Worm (Caenorhabditis elegans) whole organism, young adult: ENCODE measurements around the gene ngn-1.

Experiments
- B0261.1 ChIP-seq: sonication (generic microtip); optimal IDR thresholded peaks from 2 replicates; lab custom pipeline; 2016; ENCODE audit warnings: mild to moderate bottlenecking, missing genetic modification characterization, moderate library complexity, missing compliant biosample characterization
- B0336.3 ChIP-seq: fragments of 200-800 bp; sonication (Bioruptor generic); IDR thresholded peaks from 2 replicates; pipeline ENCODE4 v1.3.6; 2022; ENCODE audit warnings: missing genetic modification characterization, missing compliant biosample characterization
- C06A6.2 ChIP-seq: fragments of 200-800 bp; sonication (Bioruptor generic); conservative IDR thresholded peaks from 2 replicates; pipeline ENCODE4 v1.3.6; 2022; ENCODE audit warnings: missing genetic modification characterization, missing compliant biosample characterization
- F10E7.11 ChIP-seq: sonication (generic microtip); optimal IDR thresholded peaks from 2 replicates; lab custom pipeline; 2017; ENCODE audit warnings: mild to moderate bottlenecking, missing genetic modification characterization, moderate library complexity, missing compliant biosample characterization
- F23B12.7 ChIP-seq: sonication (generic microtip); optimal IDR thresholded peaks from 2 replicates; lab custom pipeline; 2017; ENCODE audit warnings: missing genetic modification characterization, mild to moderate bottlenecking, missing compliant biosample characterization, antibody characterized with exemption, moderate library complexity; ENCODE audit not compliant: insufficient read depth
- F39B2.1 ChIP-seq: fragments of 200-800 bp; sonication (Bioruptor generic); IDR thresholded peaks from 2 replicates; pipeline ENCODE4 v1.3.6; 2022; ENCODE audit warnings: missing genetic modification reagents, missing genetic modification characterization, missing compliant biosample characterization
- F52B5.7 ChIP-seq: sonication (generic microtip); optimal IDR thresholded peaks from 2 replicates; lab custom pipeline; 2016; ENCODE audit warnings: mild to moderate bottlenecking, missing genetic modification characterization, missing compliant biosample characterization
- K11D2.4 ChIP-seq: fragments of 200-800 bp; sonication (Bioruptor generic); IDR thresholded peaks from 2 replicates; pipeline ENCODE4 v1.3.6; 2022; ENCODE audit warnings: missing genetic modification reagents, missing genetic modification characterization, missing compliant biosample characterization
- Y53G8AR.9 ChIP-seq: fragments of 200-800 bp; sonication (Bioruptor generic); conservative IDR thresholded peaks from 2 replicates; pipeline ENCODE4 v1.3.6; 2022; ENCODE audit warnings: missing genetic modification reagents, missing genetic modification characterization, missing compliant biosample characterization
- Y67H2A.10 ChIP-seq: fragments of 200-800 bp; sonication (Bioruptor generic); conservative IDR thresholded peaks from 2 replicates; pipeline ENCODE4 v1.3.6; 2022; ENCODE audit warnings: missing genetic modification reagents, missing genetic modification characterization, missing compliant biosample characterization
- Y79H2A.3 ChIP-seq: fragments of 200-800 bp; sonication (Bioruptor generic); conservative IDR thresholded peaks from 2 replicates; pipeline ENCODE4 v1.3.6; 2022; ENCODE audit warnings: missing genetic modification reagents, missing genetic modification characterization, missing compliant biosample characterization
- Y95B8A.8 ChIP-seq: fragments of 200-800 bp; sonication (Bioruptor generic); IDR thresholded peaks from 2 replicates; pipeline ENCODE4 v1.3.6; 2022; ENCODE audit warnings: missing genetic modification reagents, missing genetic modification characterization, missing compliant biosample characterization
- ama-1 ChIP-seq, 3 experiments: fragments of 150-350 bp in 1 of 3; sonication (generic microtip) in 2 of 3; optimal IDR thresholded peaks; 2 replicates each; lab custom pipeline; 2014 to 2018; ENCODE audit warnings: missing biosample characterization in 2 of 3, missing genetic modification characterization in 2 of 3, missing genetic modification reagents in 2 of 3
- ccch-3 ChIP-seq: fragments of 200-800 bp; sonication (Bioruptor generic); optimal IDR thresholded peaks from 2 replicates; lab custom pipeline; 2018; ENCODE audit warnings: mild to moderate bottlenecking, missing genetic modification characterization, missing compliant biosample characterization
- ceh-100 ChIP-seq: fragments of 200-800 bp; sonication (Bioruptor generic); IDR thresholded peaks from 2 replicates; pipeline ENCODE4 v1.3.6; 2022; ENCODE audit warnings: missing genetic modification reagents, missing genetic modification characterization, missing compliant biosample characterization
- ceh-58 ChIP-seq: fragments of 200-800 bp; sonication (Bioruptor generic); IDR thresholded peaks from 2 replicates; pipeline ENCODE4 v1.3.6; 2022; ENCODE audit warnings: missing genetic modification characterization, missing compliant biosample characterization
- ceh-79 ChIP-seq: sonication (generic microtip); optimal IDR thresholded peaks from 2 replicates; lab custom pipeline; 2017; ENCODE audit warnings: mild to moderate bottlenecking, missing genetic modification characterization, missing compliant biosample characterization
- ceh-91 ChIP-seq: fragments of 200-800 bp; sonication (Bioruptor generic); IDR thresholded peaks from 2 replicates; pipeline ENCODE4 v1.3.6; 2022; ENCODE audit warnings: missing genetic modification reagents, missing genetic modification characterization, missing compliant biosample characterization
- efl-1 ChIP-seq: fragments of 150-350 bp; optimal IDR thresholded peaks from 2 replicates; lab custom pipeline; 2014; ENCODE audit warnings: missing biosample characterization, missing genetic modification reagents, missing genetic modification characterization
- ekl-4 ChIP-seq: fragments of 200-800 bp; sonication (Bioruptor generic); IDR thresholded peaks from 2 replicates; pipeline ENCODE4 v1.3.6; 2022; ENCODE audit warnings: missing genetic modification reagents, missing genetic modification characterization, missing compliant biosample characterization
- ets-4 ChIP-seq: fragments of 200-800 bp; sonication (Bioruptor generic); optimal IDR thresholded peaks from 2 replicates; lab custom pipeline; 2018; ENCODE audit warnings: mild to moderate bottlenecking, missing genetic modification characterization, missing compliant biosample characterization
- fkh-3 ChIP-seq: sonication (generic microtip); optimal IDR thresholded peaks from 2 replicates; lab custom pipeline; 2016; ENCODE audit warnings: mild to moderate bottlenecking, missing genetic modification characterization, missing compliant biosample characterization
- hmg-1.2 ChIP-seq: fragments of 200-800 bp; sonication (Bioruptor generic); IDR thresholded peaks from 2 replicates; pipeline ENCODE4 v1.3.6; 2022; ENCODE audit warnings: missing genetic modification reagents, missing genetic modification characterization, missing compliant biosample characterization
- hsf-1 ChIP-seq: fragments of 200-800 bp; sonication (Bioruptor generic); IDR thresholded peaks from 2 replicates; pipeline ENCODE4 v1.3.6; 2022; ENCODE audit warnings: missing genetic modification reagents, missing genetic modification characterization, missing compliant biosample characterization
- lin-26 ChIP-seq: fragments of 200-800 bp; sonication (Bioruptor generic); IDR thresholded peaks from 2 replicates; pipeline ENCODE4 v1.3.6; 2022; ENCODE audit warnings: missing genetic modification reagents, missing genetic modification characterization, missing compliant biosample characterization
- lin-35 ChIP-seq, 3 experiments: fragments of 150-350 bp in 2 of 3; sonication (generic microtip) in 1 of 3; optimal IDR thresholded peaks; 2 replicates each; lab custom pipeline; 2014 to 2018; ENCODE audit warnings: missing biosample characterization in 3 of 3, missing genetic modification characterization in 3 of 3, missing genetic modification reagents in 3 of 3
- lir-1 ChIP-seq: fragments of 200-800 bp; sonication (Bioruptor generic); conservative IDR thresholded peaks from 2 replicates; pipeline ENCODE4 v1.3.6; 2022; ENCODE audit warnings: missing genetic modification reagents, missing genetic modification characterization, missing compliant biosample characterization
- lsy-27 ChIP-seq: sonication (generic microtip); optimal IDR thresholded peaks from 2 replicates; lab custom pipeline; 2017; ENCODE audit warnings: missing genetic modification characterization, mild to moderate bottlenecking, missing compliant biosample characterization, antibody characterized with exemption, missing genotype, borderline replicate concordance; ENCODE audit not compliant: insufficient read depth
- madf-10 ChIP-seq: sonication (generic microtip); optimal IDR thresholded peaks from 2 replicates; lab custom pipeline; 2016; ENCODE audit warnings: mild to moderate bottlenecking, missing genetic modification characterization, missing compliant biosample characterization
- madf-8 ChIP-seq: fragments of 200-800 bp; sonication (Bioruptor generic); conservative IDR thresholded peaks from 2 replicates; pipeline ENCODE4 v1.3.6; 2022; ENCODE audit warnings: missing genetic modification reagents, missing genetic modification characterization, missing compliant biosample characterization
- mel-28 ChIP-seq: sonication (generic microtip); optimal IDR thresholded peaks from 2 replicates; lab custom pipeline; 2016; ENCODE audit warnings: borderline replicate concordance, mild to moderate bottlenecking, missing genetic modification characterization, missing compliant biosample characterization
- nfyb-1 ChIP-seq: fragments of 200-800 bp; sonication (Bioruptor generic); IDR thresholded peaks from 2 replicates; pipeline ENCODE4 v1.3.6; 2022; ENCODE audit warnings: missing genetic modification reagents, missing genetic modification characterization, missing compliant biosample characterization
- nhr-120 ChIP-seq: fragments of 200-800 bp; sonication (Bioruptor generic); IDR thresholded peaks from 2 replicates; pipeline ENCODE4 v1.3.6; 2022; ENCODE audit warnings: missing genetic modification characterization, missing compliant biosample characterization
- nhr-27 ChIP-seq: fragments of 200-800 bp; sonication (Bioruptor generic); optimal IDR thresholded peaks from 2 replicates; lab custom pipeline; 2018; ENCODE audit warnings: mild to moderate bottlenecking, missing genetic modification characterization, moderate library complexity, missing compliant biosample characterization
- rec-8 ChIP-seq, 2 experiments: sonication (generic microtip); optimal IDR thresholded peaks; 2 replicates each; lab custom pipeline; 2016; ENCODE audit warnings: mild to moderate bottlenecking in 2 of 2, missing genetic modification characterization in 2 of 2, missing genetic modification reagents in 2 of 2, missing genotype in 2 of 2, missing biosample characterization in 1 of 2, missing compliant biosample characterization in 1 of 2, moderate library complexity in 1 of 2
- repo-1 ChIP-seq: sonication (generic microtip); optimal IDR thresholded peaks from 2 replicates; lab custom pipeline; 2017; ENCODE audit warnings: mild to moderate bottlenecking, missing genetic modification characterization, missing compliant biosample characterization
- sdz-38 ChIP-seq: sonication (generic microtip); optimal IDR thresholded peaks from 2 replicates; lab custom pipeline; 2016; ENCODE audit warnings: missing genotype, missing genetic modification characterization, missing compliant biosample characterization
- snpc-1.3 ChIP-seq: sonication (generic microtip); optimal IDR thresholded peaks from 2 replicates; lab custom pipeline; 2017; ENCODE audit warnings: missing genetic modification characterization, mild to moderate bottlenecking, missing compliant biosample characterization, antibody characterized with exemption, moderate library complexity, missing genotype, missing genetic modification reagents; ENCODE audit not compliant: insufficient read depth
- snpc-4 ChIP-seq, 5 experiments: fragments of 150-350 bp in 1 of 5; sonication (generic microtip) in 4 of 5; optimal IDR thresholded peaks; 2 replicates each; lab custom pipeline; 2014 to 2018; ENCODE audit warnings: missing genetic modification characterization in 5 of 5, missing biosample characterization in 3 of 5, antibody characterized with exemption in 2 of 5, mild to moderate bottlenecking in 2 of 5, missing compliant biosample characterization in 2 of 5, missing genotype in 2 of 5, moderate library complexity in 2 of 5, missing genetic modification reagents in 1 of 5
- somi-1 ChIP-seq: fragments of 200-800 bp; sonication (Bioruptor generic); optimal IDR thresholded peaks from 2 replicates; lab custom pipeline; 2018; ENCODE audit warnings: mild to moderate bottlenecking, missing genetic modification characterization, missing compliant biosample characterization
- sptf-2 ChIP-seq: fragments of 200-800 bp; sonication (Bioruptor generic); optimal IDR thresholded peaks from 2 replicates; lab custom pipeline; 2018; ENCODE audit warnings: mild to moderate bottlenecking, missing genetic modification characterization, missing compliant biosample characterization
- xnd-1 ChIP-seq: sonication (generic microtip); optimal IDR thresholded peaks from 2 replicates; lab custom pipeline; 2016; ENCODE audit warnings: missing genotype, missing genetic modification reagents, missing genetic modification characterization, missing compliant biosample characterization
- ztf-22 ChIP-seq: fragments of 200-800 bp; sonication (Bioruptor generic); optimal IDR thresholded peaks from 2 replicates; lab custom pipeline; 2018; ENCODE audit warnings: mild to moderate bottlenecking, missing genetic modification characterization, moderate library complexity, missing compliant biosample characterization
- ztf-3 ChIP-seq: fragments of 200-800 bp; sonication (Bioruptor generic); optimal IDR thresholded peaks from 2 replicates; lab custom pipeline; 2018; ENCODE audit warnings: mild to moderate bottlenecking, missing genetic modification characterization, missing compliant biosample characterization

The ngn-1 gene

DNA sequence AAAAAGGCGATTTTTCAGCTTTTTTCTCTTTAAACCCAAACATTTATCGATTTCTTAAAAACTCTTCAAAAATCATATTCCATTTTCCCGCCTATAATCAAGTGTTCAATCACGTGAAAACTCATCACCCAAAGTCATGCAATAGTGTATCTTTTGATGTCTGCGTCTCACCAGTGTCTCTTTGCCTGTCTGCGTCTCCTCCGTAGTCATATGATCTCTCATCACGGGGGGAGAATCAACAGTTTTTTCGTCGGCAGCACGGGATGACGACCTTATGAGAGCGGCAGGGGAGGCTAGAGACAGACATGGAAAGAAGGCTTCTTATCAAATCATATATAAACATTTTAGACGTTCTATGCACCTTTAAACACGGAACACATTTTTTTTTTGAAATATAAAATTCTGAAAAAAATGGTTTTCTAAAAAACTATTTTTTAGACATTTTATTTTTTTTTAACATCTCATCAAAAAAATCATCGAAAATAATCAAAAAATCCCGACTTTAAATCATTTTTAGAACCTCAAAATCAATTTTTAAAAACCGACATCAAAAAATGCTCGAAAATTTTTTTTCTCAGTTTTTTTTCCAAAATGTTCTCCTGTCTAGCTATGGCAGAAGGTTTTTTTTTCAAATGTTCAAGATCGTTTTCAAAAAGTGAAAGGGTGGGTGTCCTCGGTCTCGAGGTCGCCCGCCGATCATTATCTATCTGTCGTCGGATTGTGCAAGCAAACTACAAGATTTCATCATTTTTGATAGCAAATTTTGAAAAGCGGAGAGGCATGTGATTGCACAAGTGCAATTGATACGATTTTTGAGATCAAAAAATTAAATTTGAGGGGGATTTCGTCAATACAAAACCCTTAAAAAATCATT lies 25.8 kb downstream of the ngn-1 start (continued):
- TF ChIP-seq F10E7.11 (tag; lab: Kevin White, UChicago): peak; percentile 91
- TF ChIP-seq ccch-3 (GFP tag; lab: Kevin White, UChicago): no peak
- peak; percentile 96 for TF ChIP-seq lir-1 (GFP tag; lab: Robert Waterston, UW)
- TF ChIP-seq hmg-1.2 (GFP tag; lab: Robert Waterston, UW): peak; percentile 98
- TF ChIP-seq B0336.3 (GFP tag; lab: Robert Waterston, UW): peak; percentile 98
- no peak for TF ChIP-seq snpc-4 (GFP tag; optimal IDR thresholded peaks at IDR 0.05; lab: Kevin White, UChicago)
- peak; percentile 59 to 88 (median 81) for TF ChIP-seq snpc-4 (tag; optimal IDR thresholded peaks at IDR 0.05; lab: Kevin White, UChicago)
- TF ChIP-seq snpc-1.3 (tag; lab: Kevin White, UChicago): no peak
- peak; percentile 69 for TF ChIP-seq F39B2.1 (GFP tag; lab: Robert Waterston, UW)
- TF ChIP-seq F23B12.7 (tag; lab: Kevin White, UChicago): peak; percentile 53
- peak; percentile 92 for TF ChIP-seq madf-10 (tag; lab: Kevin White, UChicago)
- TF ChIP-seq ztf-3: peak; percentile 92
- TF ChIP-seq ceh-58 (GFP tag; lab: Robert Waterston, UW): no peak
- no peak for TF ChIP-seq sdz-38 (tag; lab: Kevin White, UChicago)
- TF ChIP-seq ceh-91 (GFP tag; lab: Robert Waterston, UW): peak; percentile 51
- TF ChIP-seq ceh-100 (GFP tag; lab: Robert Waterston, UW): peak; percentile 77
- TF ChIP-seq Y79H2A.3 (GFP tag; lab: Robert Waterston, UW): peak; percentile 71; the same call in 1 of the 2 replicates
- TF ChIP-seq ceh-79 (tag; lab: Kevin White, UChicago): peak; percentile 90
- TF ChIP-seq lin-35 (GFP tag; optimal IDR thresholded peaks at IDR 0.05; lab: Kevin White, UChicago): peak in 1 of 3 experiments; percentile 87
- TF ChIP-seq nhr-27: no peak
- TF ChIP-seq xnd-1 (tag; lab: Kevin White, UChicago): no peak
- peak; percentile 88 for TF ChIP-seq lin-26 (GFP tag; lab: Robert Waterston, UW)
- peak; percentile 90 for TF ChIP-seq Y95B8A.8 (GFP tag; lab: Robert Waterston, UW)
- TF ChIP-seq ets-4: peak; percentile 90
- TF ChIP-seq fkh-3 (tag; lab: Kevin White, UChicago): no peak
- peak; percentile 98 for TF ChIP-seq Y67H2A.10
- TF ChIP-seq ekl-4 (GFP tag; lab: Robert Waterston, UW): peak; percentile 99
- peak; percentile 59; the same call in 1 of the 2 replicates for TF ChIP-seq nhr-120
- peak; percentile 40 for TF ChIP-seq ama-1 (optimal IDR thresholded peaks at IDR 0.05; lab: Kevin White, UChicago)
- TF ChIP-seq ama-1 (GFP tag; optimal IDR thresholded peaks at IDR 0.05; lab: Kevin White, UChicago): no peak
- peak; percentile 49 for TF ChIP-seq efl-1 (GFP tag; lab: Kevin White, UChicago)
- TF ChIP-seq sptf-2 (GFP tag; lab: Kevin White, UChicago): no peak
- TF ChIP-seq repo-1: peak; percentile 97
- peak; percentile 92 for TF ChIP-seq ztf-22 (GFP tag; lab: Kevin White, UChicago)

DNA sequence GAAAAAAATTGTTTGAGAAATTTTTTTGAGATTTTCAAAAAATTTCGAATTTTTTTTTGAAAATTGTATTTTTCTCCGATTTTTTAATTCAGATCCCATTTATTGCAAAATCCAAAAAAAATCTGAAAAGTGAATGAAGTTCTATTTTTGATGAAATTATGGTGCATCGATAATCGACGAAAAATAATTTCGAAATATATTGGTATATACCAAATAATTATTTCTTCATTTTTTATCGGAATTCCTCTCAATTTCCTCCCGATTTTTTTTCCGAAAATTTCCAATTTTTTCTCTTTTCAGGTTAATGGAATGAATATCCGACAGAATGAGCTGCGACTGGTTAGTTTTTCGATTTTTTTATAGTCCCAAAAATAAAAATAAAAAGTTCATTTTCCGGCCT lies 27.2 kb downstream of the ngn-1 start, which contains the start of gene epg-9:
Gene epg-9 (plus strand): TSS at position 301 of the 400 bp plus-strand sequence.
- TF ChIP-seq K11D2.4 (GFP tag; lab: Robert Waterston, UW) (no peak), B0261.1 (no peak), somi-1 (GFP tag; lab: Kevin White, UChicago) (no peak), madf-8 (GFP tag; lab: Robert Waterston, UW) (no peak), lsy-27 (no peak), C06A6.2 (no peak), rec-8 (tag; optimal IDR thresholded peaks at IDR 0.05; lab: Kevin White, UChicago) (no peak), nfyb-1 (GFP tag; lab: Robert Waterston, UW) (no peak), ceh-79 (tag; lab: Kevin White, UChicago) (no peak), Y53G8AR.9 (no peak), hsf-1 (GFP tag; lab: Robert Waterston, UW) (no peak), mel-28 (tag; lab: Kevin White, UChicago) (no peak), F52B5.7 (no peak)
